Fruit fly (Drosophila melanogaster) whole organism, pupa: Measurements from ENCODE around the gene CG11134.

Experiments used
- CG10348 ChIP-seq: fragments of 200-800 bp; sonication (Bioruptor generic); IDR thresholded peaks from 2 replicates; pipeline ENCODE4 v1.3.6; 2022; ENCODE audit warnings: missing biosample characterization, missing genetic modification characterization
- CG15710 ChIP-seq: fragments of 200-800 bp; sonication (Bioruptor generic); optimal IDR thresholded peaks from 2 replicates; lab custom pipeline; 2018; ENCODE audit warnings: missing biosample characterization, mild to moderate bottlenecking, missing genetic modification characterization, moderate library complexity
- CG32121 ChIP-seq: fragments of 200-800 bp; sonication (Bioruptor generic); IDR thresholded peaks from 2 replicates; pipeline ENCODE4 v1.3.6; 2022; ENCODE audit warnings: missing biosample characterization, missing genetic modification characterization
- CG8301 ChIP-seq: fragments of 200-800 bp; sonication (Bioruptor generic); optimal IDR thresholded peaks from 2 replicates; lab custom pipeline; 2018; ENCODE audit warnings: missing biosample characterization, mild to moderate bottlenecking, missing genetic modification characterization
- CG9948 ChIP-seq: fragments of 200-800 bp; sonication (Bioruptor generic); optimal IDR thresholded peaks from 2 replicates; lab custom pipeline; 2018; ENCODE audit warnings: missing biosample characterization, mild to moderate bottlenecking, missing genetic modification characterization, moderate library complexity
- Pif1B ChIP-seq: fragments of 200-800 bp; sonication (Bioruptor generic); optimal IDR thresholded peaks from 3 replicates; lab custom pipeline; 2016; ENCODE audit warnings: missing biosample characterization, missing genetic modification characterization
- Snoo ChIP-seq: fragments of 200-800 bp; sonication (Bioruptor generic); optimal IDR thresholded peaks from 3 replicates; lab custom pipeline; 2017; ENCODE audit warnings: missing biosample characterization, mild to moderate bottlenecking, missing genetic modification characterization, inconsistent platforms

The CG11134 gene

DNA sequence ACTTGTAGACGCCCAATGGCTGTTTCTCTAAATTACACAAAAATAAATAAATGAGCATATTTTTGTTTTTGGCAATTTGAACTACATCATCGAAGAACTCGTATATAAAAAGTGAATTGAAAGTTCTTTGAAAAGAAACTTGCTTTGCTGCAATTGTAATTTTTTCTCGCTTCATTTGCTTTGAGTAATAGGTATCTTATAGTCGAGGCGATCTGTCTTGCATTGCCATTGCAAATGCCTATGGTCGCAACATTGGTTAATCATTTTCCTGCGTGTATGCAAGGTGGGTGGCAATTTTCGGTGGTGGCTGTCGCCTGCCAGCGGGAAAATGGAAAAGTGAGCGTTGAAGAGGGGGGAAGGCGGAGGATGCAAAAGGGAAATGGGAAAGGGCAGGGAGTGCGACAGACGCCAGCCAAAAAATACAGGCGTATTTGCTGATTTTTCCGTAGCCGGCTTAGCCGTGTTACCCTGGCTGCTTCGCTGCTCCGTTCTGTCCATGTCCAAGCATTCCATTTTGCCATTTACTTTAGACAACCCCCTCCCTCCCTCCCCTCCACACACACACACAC is 49.6 kb downstream of the CG11134 start:
- TF ChIP-seq CG15710 (tag; lab: Kevin White, UChicago) (no peak), Snoo (tag; lab: Kevin White, UChicago) (no peak), Pif1B (GFP tag; lab: Kevin White, UChicago) (no peak), CG32121 (GFP tag; lab: Robert Waterston, UW) (no peak), CG8301 (tag; lab: Kevin White, UChicago) (no peak), CG10348 (GFP tag; lab: Robert Waterston, UW) (no peak), CG9948 (tag; lab: Kevin White, UChicago) (no peak)
